Worm (Caenorhabditis elegans): ENCODE results near the gene sre-28.

Gene sre-28

DNA sequence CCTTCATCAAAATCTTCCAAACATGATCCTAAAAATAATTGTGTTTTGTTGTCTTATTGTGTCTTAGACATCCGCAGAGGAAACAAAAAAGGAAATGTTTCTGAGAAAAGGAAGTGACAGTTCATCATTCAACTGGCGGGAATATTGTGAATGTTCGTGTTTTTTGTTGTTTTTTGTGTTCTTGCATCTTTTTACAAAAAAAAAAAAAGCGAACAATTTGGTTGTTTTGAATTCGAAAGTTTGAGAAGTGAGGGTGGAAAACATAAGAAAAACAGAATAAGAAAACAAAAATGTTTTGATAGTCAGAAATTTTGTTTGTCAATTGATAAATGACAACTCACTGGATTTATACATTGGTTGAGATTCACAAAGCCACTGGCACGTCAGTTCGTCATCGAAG is 34.6 kb upstream of the sre-28 start:
- TF ChIP-seq sdc-2 (tag; optimal IDR thresholded peaks at IDR 0.05) (no peak), pat-9 (tag; optimal IDR thresholded peaks at IDR 0.05) (no peak), hlh-8 (tag; optimal IDR thresholded peaks at IDR 0.05) (no peak), T23F11.4 (GFP tag; optimal IDR thresholded peaks at IDR 0.05) (no peak), ceh-45 (GFP tag; IDR thresholded peaks at IDR 0.05) (no peak), ref-2 (tag; optimal IDR thresholded peaks at IDR 0.05) (no peak), fkh-6 (tag; optimal IDR thresholded peaks at IDR 0.05) (no peak), ama-1 (optimal IDR thresholded peaks at IDR 0.05) (no peak), madf-2 (tag; optimal IDR thresholded peaks at IDR 0.05) (no peak), ceh-22 (tag; optimal IDR thresholded peaks at IDR 0.05) (no peak), che-1 (tag; optimal IDR thresholded peaks at IDR 0.05) (no peak), syd-9 (tag; optimal IDR thresholded peaks at IDR 0.05) (no peak), fax-1 (tag; optimal IDR thresholded peaks at IDR 0.05) (no peak)

DNA sequence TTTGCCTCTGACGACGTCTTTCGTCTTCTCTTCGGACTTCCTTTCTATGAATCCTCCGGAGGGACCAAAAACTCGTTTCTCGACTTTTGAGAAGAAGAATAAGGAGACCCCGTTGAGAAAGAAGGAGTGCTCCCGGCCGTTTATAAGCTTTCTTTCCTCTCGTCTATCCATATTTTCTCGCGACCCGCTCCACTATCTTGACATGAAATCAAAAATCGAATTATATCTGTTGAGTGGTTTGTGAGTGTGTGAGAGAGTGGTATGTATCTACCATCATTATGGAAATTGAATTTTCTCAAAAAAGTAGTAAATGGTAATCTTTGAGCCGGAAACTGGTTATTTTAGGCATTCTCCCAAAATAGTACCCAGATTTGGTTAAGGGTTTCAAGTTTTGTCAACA is 33.0 kb upstream of the sre-28 start:
- no peak for TF ChIP-seq ceh-9 (tag; optimal IDR thresholded peaks at IDR 0.05)
- no peak for TF ChIP-seq ceh-31 (tag; optimal IDR thresholded peaks at IDR 0.05)
- TF ChIP-seq fkh-6 (tag; optimal IDR thresholded peaks at IDR 0.05) = no peak
- peak; percentile 90 for TF ChIP-seq unc-42 (tag; optimal IDR thresholded peaks at IDR 0.05)
- TF ChIP-seq lin-11 (tag; optimal IDR thresholded peaks at IDR 0.05) = no peak

DNA sequence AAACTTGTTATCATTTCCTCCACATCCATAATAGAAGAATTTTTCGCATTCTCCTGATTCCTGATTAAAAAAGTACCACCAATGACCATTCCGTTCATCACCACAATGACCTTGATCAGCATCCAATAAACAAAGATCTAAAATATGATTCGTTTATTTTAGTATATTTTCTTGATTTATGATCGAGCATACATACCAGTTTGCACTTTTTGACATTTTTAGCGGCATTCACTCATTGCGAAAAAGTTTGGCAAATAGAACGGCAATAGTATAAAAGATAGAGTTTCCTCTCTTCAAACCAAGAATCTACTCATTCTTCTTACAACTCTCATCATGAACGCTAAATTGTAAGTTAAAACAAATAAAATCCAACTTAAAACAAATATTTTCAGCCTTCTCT is 30.3 kb upstream of the sre-28 start, which contains the start of gene fipr-10:
Gene fipr-10 (plus strand): TSS at position 301 of the 400 bp plus-strand sequence.
- TF ChIP-seq pat-9 (tag; optimal IDR thresholded peaks at IDR 0.05) (no peak), pax-1 (tag; optimal IDR thresholded peaks at IDR 0.05) (no peak), mec-3 (tag; optimal IDR thresholded peaks at IDR 0.05; ENCODE audit: borderline replicate concordance) (no peak), ets-4 (tag; optimal IDR thresholded peaks at IDR 0.05) (no peak), ztf-16 (tag; optimal IDR thresholded peaks at IDR 0.05) (no peak)

DNA sequence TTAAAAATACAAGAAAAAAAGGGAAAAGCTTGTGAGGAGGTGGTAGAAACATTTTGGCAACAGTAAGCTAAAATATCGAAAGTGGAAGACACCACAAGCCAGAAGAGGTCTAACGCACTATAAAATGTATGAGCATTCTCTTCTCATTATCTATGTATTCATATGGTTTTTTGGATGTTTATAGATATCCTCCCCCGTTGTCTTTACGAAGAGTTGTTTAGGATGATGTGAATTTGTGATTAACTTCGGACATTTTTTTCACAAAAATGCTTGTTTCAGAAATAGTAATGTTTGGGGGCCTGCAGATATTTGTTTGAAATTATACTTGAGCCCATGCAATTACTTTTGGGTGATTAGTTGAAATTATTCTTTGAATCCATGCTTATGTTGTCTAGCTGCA is 29.2 kb upstream of the sre-28 start, which contains the start of gene mec-9:
Gene mec-9 (minus strand): TSS at position 101 of the 400 bp plus-strand sequence.
- TF ChIP-seq ceh-48 (tag; optimal IDR thresholded peaks at IDR 0.05) (no peak), lin-11 (tag; optimal IDR thresholded peaks at IDR 0.05) (no peak), lim-6 (tag; optimal IDR thresholded peaks at IDR 0.05) (no peak), hlh-15 (tag; optimal IDR thresholded peaks at IDR 0.05) (no peak), che-1 (tag; optimal IDR thresholded peaks at IDR 0.05) (no peak), ceh-6 (GFP tag; optimal IDR thresholded peaks at IDR 0.05) (no peak)

DNA sequence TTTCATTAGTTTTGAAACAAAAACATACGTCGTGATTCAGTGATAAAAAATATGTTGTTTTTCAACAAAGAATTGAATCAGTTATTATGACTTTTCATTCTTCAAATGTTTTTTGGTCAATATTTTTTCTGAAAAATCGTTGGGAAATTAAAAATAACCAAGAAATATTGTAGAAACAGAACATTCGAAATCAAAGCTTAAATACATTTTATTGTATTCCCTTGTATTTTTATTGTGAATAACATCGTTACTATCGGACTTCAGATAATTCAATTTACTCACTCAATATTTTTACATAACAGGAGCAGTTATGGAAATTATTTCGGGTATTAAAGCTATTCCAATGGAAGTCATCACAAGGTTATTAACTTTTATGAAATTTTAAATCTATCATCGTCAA is 27.5 kb upstream of the sre-28 start, which contains the start of gene C50H2.4:
Gene C50H2.4 (plus strand): TSS at position 301 of the 400 bp plus-strand sequence.
- TF ChIP-seq hlh-30 (tag; optimal IDR thresholded peaks at IDR 0.05; ENCODE audit: insufficient read depth) (no peak), ztf-16 (tag; optimal IDR thresholded peaks at IDR 0.05) (no peak), fkh-10 (GFP tag; optimal IDR thresholded peaks at IDR 0.05) (no peak), T23F11.4 (GFP tag; optimal IDR thresholded peaks at IDR 0.05) (no peak), syd-9 (tag; optimal IDR thresholded peaks at IDR 0.05) (no peak), ceh-18 (tag; optimal IDR thresholded peaks at IDR 0.05) (no peak), elt-2 (tag; optimal IDR thresholded peaks at IDR 0.05) (no peak), ceh-22 (tag; optimal IDR thresholded peaks at IDR 0.05) (no peak), ceh-2 (tag; optimal IDR thresholded peaks at IDR 0.05) (no peak), K09A11.1 (tag; optimal IDR thresholded peaks at IDR 0.05; ENCODE audit: insufficient read depth) (no peak), pha-2 (tag; optimal IDR thresholded peaks at IDR 0.05) (no peak), C08G9.2 (tag; optimal IDR thresholded peaks at IDR 0.05) (no peak), Y22D7AL.16 (tag; optimal IDR thresholded peaks at IDR 0.05) (no peak), ttx-3 (tag; optimal IDR thresholded peaks at IDR 0.05) (no peak), odd-2 (tag; optimal IDR thresholded peaks at IDR 0.05) (no peak), tbx-2 (tag; optimal IDR thresholded peaks at IDR 0.05) (no peak), lin-11 (tag; optimal IDR thresholded peaks at IDR 0.05) (no peak), unc-55 (GFP tag; optimal IDR thresholded peaks at IDR 0.05) (no peak), dve-1 (tag; optimal IDR thresholded peaks at IDR 0.05) (no peak), eyg-1 (tag; optimal IDR thresholded peaks at IDR 0.05) (no peak)
